Fruit fly (Drosophila melanogaster) whole organism, embryonic: ENCODE results near the gene papi.

Experiments
- Atf3 ChIP-seq: fragments of 200-800 bp; sonication (Bioruptor generic); optimal IDR thresholded peaks from 3 replicates; lab custom pipeline; 2016; ENCODE audit warnings: missing biosample characterization, missing genetic modification characterization
- C15 ChIP-seq: fragments of 200-800 bp; sonication (Bioruptor generic); IDR thresholded peaks from 3 replicates; pipeline ENCODE4 v1.3.6; 2022; ENCODE audit warnings: missing biosample characterization, missing genetic modification characterization
- CG13424 ChIP-seq: fragments of 200-800 bp; sonication (Bioruptor generic); optimal IDR thresholded peaks from 2 replicates; lab custom pipeline; 2019; ENCODE audit warnings: missing biosample characterization, mild to moderate bottlenecking, missing genetic modification characterization, moderate library complexity
- CG1529 ChIP-seq: fragments of 200-800 bp; sonication (Bioruptor generic); optimal IDR thresholded peaks from 3 replicates; lab custom pipeline; 2018; ENCODE audit warnings: missing biosample characterization, missing genetic modification characterization
- CG17359 ChIP-seq: fragments of 200-800 bp; sonication (Bioruptor generic); optimal IDR thresholded peaks from 3 replicates; lab custom pipeline; 2018; ENCODE audit warnings: missing biosample characterization, mild to moderate bottlenecking, missing genetic modification characterization, moderate library complexity
- CG18011 ChIP-seq: fragments of 200-800 bp; sonication (Bioruptor generic); optimal IDR thresholded peaks from 2 replicates; lab custom pipeline; 2017; ENCODE audit warnings: missing biosample characterization, missing genetic modification characterization, mild to moderate bottlenecking, moderate library complexity, missing genotype
- CG18476 ChIP-seq: fragments of 200-800 bp; sonication (Bioruptor generic); optimal IDR thresholded peaks from 2 replicates; lab custom pipeline; 2016; ENCODE audit warnings: missing biosample characterization, mild to moderate bottlenecking, missing genetic modification characterization
- CG2199 ChIP-seq: fragments of 200-800 bp; sonication (Bioruptor generic); IDR thresholded peaks from 3 replicates; pipeline ENCODE4 v1.3.6; 2022; ENCODE audit warnings: missing biosample characterization, missing genetic modification characterization
- CG3065 ChIP-seq: fragments of 200-800 bp; sonication (Bioruptor generic); optimal IDR thresholded peaks from 2 replicates; lab custom pipeline; 2016; ENCODE audit warnings: missing biosample characterization, missing genetic modification characterization
- CG31224 ChIP-seq: fragments of 200-800 bp; sonication (Bioruptor generic); IDR thresholded peaks from 2 replicates; pipeline ENCODE4 v1.3.6; 2022; ENCODE audit warnings: missing biosample characterization, missing genetic modification characterization
- CG31388 ChIP-seq: fragments of 200-800 bp; sonication (Bioruptor generic); optimal IDR thresholded peaks from 2 replicates; lab custom pipeline; 2016; ENCODE audit warnings: missing biosample characterization, missing genetic modification characterization
- CG3163 ChIP-seq: fragments of 200-800 bp; sonication (Bioruptor generic); optimal IDR thresholded peaks from 3 replicates; lab custom pipeline; 2016; ENCODE audit warnings: missing biosample characterization, missing genetic modification characterization
- CG33213 ChIP-seq: fragments of 200-800 bp; sonication (Bioruptor generic); optimal IDR thresholded peaks from 3 replicates; lab custom pipeline; 2016; ENCODE audit warnings: missing biosample characterization, missing genetic modification characterization
- CG4282 ChIP-seq: fragments of 200-800 bp; sonication (Bioruptor generic); optimal IDR thresholded peaks from 2 replicates; lab custom pipeline; 2016; ENCODE audit warnings: missing biosample characterization, missing genetic modification characterization
- CG5953 ChIP-seq: fragments of 200-800 bp; sonication (Bioruptor generic); IDR thresholded peaks from 2 replicates; pipeline ENCODE4 v1.3.6; 2022; ENCODE audit warnings: missing biosample characterization, missing genetic modification characterization
- CG6254 ChIP-seq: fragments of 200-800 bp; sonication (Bioruptor generic); optimal IDR thresholded peaks from 3 replicates; lab custom pipeline; 2017; ENCODE audit warnings: mild to moderate bottlenecking, missing biosample characterization, missing genetic modification reagents, missing genetic modification characterization
- CG7928 ChIP-seq: fragments of 200-800 bp; sonication (Bioruptor generic); optimal IDR thresholded peaks from 2 replicates; lab custom pipeline; 2017; ENCODE audit warnings: missing biosample characterization, mild to moderate bottlenecking, missing genetic modification characterization
- CG8290 ChIP-seq, 3 experiments: fragments of 200-800 bp; sonication (Bioruptor generic); optimal IDR thresholded peaks; 2 replicates each; lab custom pipeline; 2016 to 2019; ENCODE audit warnings: missing biosample characterization in 3 of 3, missing genetic modification characterization in 3 of 3, mild to moderate bottlenecking in 2 of 3, moderate library complexity in 1 of 3
- CG9876 ChIP-seq: fragments of 200-800 bp; sonication (Bioruptor generic); optimal IDR thresholded peaks from 2 replicates; lab custom pipeline; 2016; ENCODE audit warnings: missing biosample characterization, missing genetic modification characterization
- CG9932 ChIP-seq: fragments of 200-800 bp; sonication (Bioruptor generic); IDR thresholded peaks from 2 replicates; pipeline ENCODE4 v1.3.6; 2022; ENCODE audit warnings: missing biosample characterization, missing genetic modification characterization
- Doc2 ChIP-seq: fragments of 200-800 bp; sonication (Bioruptor generic); IDR thresholded peaks from 2 replicates; pipeline ENCODE4 v1.3.6; 2022; ENCODE audit warnings: missing biosample characterization, missing genetic modification characterization
- Dp ChIP-seq: fragments of 200-800 bp; sonication (Bioruptor generic); optimal IDR thresholded peaks from 2 replicates; lab custom pipeline; 2018; ENCODE audit warnings: missing biosample characterization, mild to moderate bottlenecking, missing genetic modification characterization, moderate library complexity
- Fer3 ChIP-seq: fragments of 200-800 bp; sonication (Bioruptor generic); optimal IDR thresholded peaks from 2 replicates; lab custom pipeline; 2018; ENCODE audit warnings: missing biosample characterization, mild to moderate bottlenecking, missing genetic modification characterization, moderate library complexity
- GATAe ChIP-seq: fragments of 200-800 bp; sonication (Bioruptor generic); conservative IDR thresholded peaks from 2 replicates; pipeline ENCODE4 v1.3.6; 2022; ENCODE audit warnings: missing biosample characterization, missing genetic modification characterization
- HmgD ChIP-seq: fragments of 200-800 bp; sonication (Bioruptor generic); optimal IDR thresholded peaks from 3 replicates; lab custom pipeline; 2016; ENCODE audit warnings: missing biosample characterization, missing genetic modification characterization
- Hr51 ChIP-seq, 2 experiments: fragments of 200-800 bp; sonication (Bioruptor generic); optimal IDR thresholded peaks; 2 replicates in 1 of 2; 3 replicates in 1 of 2; lab custom pipeline; 2016 to 2018; ENCODE audit warnings: missing biosample characterization in 2 of 2, missing genetic modification characterization in 2 of 2, mild to moderate bottlenecking in 1 of 2, moderate library complexity in 1 of 2
- MTF-1 ChIP-seq: fragments of 200-800 bp; sonication (Bioruptor generic); optimal IDR thresholded peaks from 2 replicates; lab custom pipeline; 2018; ENCODE audit warnings: missing biosample characterization, mild to moderate bottlenecking, missing genetic modification characterization, borderline replicate concordance
- Mes4 ChIP-seq: fragments of 200-800 bp; sonication (Bioruptor generic); optimal IDR thresholded peaks from 2 replicates; lab custom pipeline; 2016; ENCODE audit warnings: missing biosample characterization, missing genetic modification characterization
- NK7.1 ChIP-seq: fragments of 200-800 bp; sonication (Bioruptor generic); optimal IDR thresholded peaks from 3 replicates; lab custom pipeline; 2016; ENCODE audit warnings: missing biosample characterization, missing genetic modification characterization
- NfI ChIP-seq: fragments of 200-800 bp; sonication (Bioruptor generic); optimal IDR thresholded peaks from 3 replicates; lab custom pipeline; 2018; ENCODE audit warnings: missing biosample characterization, mild to moderate bottlenecking, missing genetic modification characterization, moderate library complexity
- Sox102F ChIP-seq: fragments of 200-800 bp; sonication (Bioruptor generic); optimal IDR thresholded peaks from 2 replicates; lab custom pipeline; 2018; ENCODE audit warnings: missing biosample characterization, mild to moderate bottlenecking, missing genetic modification characterization, moderate library complexity
- Taf1 ChIP-seq: fragments of 200-800 bp; sonication (Bioruptor generic); IDR thresholded peaks from 2 replicates; pipeline ENCODE4 v1.3.6; 2022; ENCODE audit warnings: missing biosample characterization, missing genetic modification characterization
- Vsx1 ChIP-seq: fragments of 200-800 bp; sonication (Bioruptor generic); optimal IDR thresholded peaks from 2 replicates; lab custom pipeline; 2017; ENCODE audit warnings: missing biosample characterization, mild to moderate bottlenecking, missing genetic modification characterization, missing genetic modification reagents
- amos ChIP-seq: fragments of 200-800 bp; sonication (Bioruptor generic); IDR thresholded peaks from 2 replicates; pipeline ENCODE4 v1.3.6; 2022; ENCODE audit warnings: missing biosample characterization, missing genetic modification characterization; ENCODE audit not compliant: partially characterized antibody
- bab2 ChIP-seq: fragments of 200-800 bp; sonication (Bioruptor generic); optimal IDR thresholded peaks from 2 replicates; lab custom pipeline; 2016; ENCODE audit warnings: missing biosample characterization, missing genetic modification characterization
- btn ChIP-seq: fragments of 200-800 bp; sonication (Bioruptor generic); optimal IDR thresholded peaks from 2 replicates; lab custom pipeline; 2016; ENCODE audit warnings: missing biosample characterization, missing genetic modification characterization
- caup ChIP-seq: fragments of 200-800 bp; sonication (Bioruptor generic); optimal IDR thresholded peaks from 3 replicates; lab custom pipeline; 2017; ENCODE audit warnings: missing biosample characterization, mild to moderate bottlenecking, missing genetic modification characterization, moderate library complexity; ENCODE audit not compliant: severe bottlenecking
- ewg ChIP-seq: fragments of 200-800 bp; sonication (Bioruptor generic); optimal IDR thresholded peaks from 3 replicates; lab custom pipeline; 2017; ENCODE audit warnings: mild to moderate bottlenecking, missing biosample characterization, missing genetic modification reagents, missing genetic modification characterization
- gce ChIP-seq: fragments of 200-800 bp; sonication (Bioruptor generic); IDR thresholded peaks from 3 replicates; pipeline ENCODE4 v1.3.6; 2022; ENCODE audit warnings: missing biosample characterization, missing genetic modification characterization
- hth ChIP-seq: fragments of >200 bp; optimal IDR thresholded peaks from 2 replicates; lab custom pipeline; 2017; ENCODE audit warnings: inconsistent platforms
- kni ChIP-seq: fragments of 200-800 bp; sonication (Bioruptor generic); optimal IDR thresholded peaks from 3 replicates; lab custom pipeline; 2017; ENCODE audit warnings: mild to moderate bottlenecking, missing biosample characterization, missing genetic modification reagents, missing genetic modification characterization
- lola ChIP-seq, 3 experiments: fragments of >200 bp in 2 of 3; fragments of 200-800 bp in 1 of 3; sonication (Bioruptor generic) in 1 of 3; optimal IDR thresholded peaks; 2 replicates each; lab custom pipeline; 2017 to 2019; ENCODE audit warnings: missing biosample characterization in 3 of 3, missing genetic modification characterization in 3 of 3, mild to moderate bottlenecking in 1 of 3, moderate library complexity in 1 of 3
- nerfin-1 ChIP-seq: fragments of 200-800 bp; sonication (Bioruptor generic); optimal IDR thresholded peaks from 3 replicates; lab custom pipeline; 2019; ENCODE audit warnings: missing biosample characterization, mild to moderate bottlenecking, missing genetic modification characterization, moderate library complexity
- sens ChIP-seq: fragments of 200-800 bp; sonication (Bioruptor generic); peaks from one replicate; lab custom pipeline; 2016; ENCODE audit warnings: missing biosample characterization, missing genetic modification characterization
- sisA ChIP-seq: fragments of 200-800 bp; sonication (Bioruptor generic); IDR thresholded peaks from 2 replicates; pipeline ENCODE4 v1.3.6; 2022; ENCODE audit warnings: missing biosample characterization, missing genetic modification characterization
- slbo ChIP-seq: fragments of 200-800 bp; sonication (Bioruptor generic); IDR thresholded peaks from 2 replicates; pipeline ENCODE4 v1.3.6; 2022; ENCODE audit warnings: missing biosample characterization, missing genetic modification characterization
- ssp ChIP-seq: fragments of 200-800 bp; sonication (Bioruptor generic); IDR thresholded peaks from 2 replicates; pipeline ENCODE4 v1.3.6; 2022; ENCODE audit warnings: missing biosample characterization, missing genetic modification characterization
- vfl ChIP-seq: fragments of 200-800 bp; sonication (Bioruptor generic); optimal IDR thresholded peaks from 2 replicates; lab custom pipeline; 2016; ENCODE audit warnings: missing biosample characterization, missing genetic modification characterization
- vvl ChIP-seq: fragments of 200-800 bp; sonication (Bioruptor generic); IDR thresholded peaks from 2 replicates; pipeline ENCODE4 v1.3.6; 2022; ENCODE audit warnings: missing biosample characterization, missing genetic modification characterization
- wdn ChIP-seq: fragments of 200-800 bp; sonication (Bioruptor generic); IDR thresholded peaks from 2 replicates; pipeline ENCODE4 v1.3.6; 2022; ENCODE audit warnings: missing biosample characterization, missing genetic modification characterization

The papi gene

DNA sequence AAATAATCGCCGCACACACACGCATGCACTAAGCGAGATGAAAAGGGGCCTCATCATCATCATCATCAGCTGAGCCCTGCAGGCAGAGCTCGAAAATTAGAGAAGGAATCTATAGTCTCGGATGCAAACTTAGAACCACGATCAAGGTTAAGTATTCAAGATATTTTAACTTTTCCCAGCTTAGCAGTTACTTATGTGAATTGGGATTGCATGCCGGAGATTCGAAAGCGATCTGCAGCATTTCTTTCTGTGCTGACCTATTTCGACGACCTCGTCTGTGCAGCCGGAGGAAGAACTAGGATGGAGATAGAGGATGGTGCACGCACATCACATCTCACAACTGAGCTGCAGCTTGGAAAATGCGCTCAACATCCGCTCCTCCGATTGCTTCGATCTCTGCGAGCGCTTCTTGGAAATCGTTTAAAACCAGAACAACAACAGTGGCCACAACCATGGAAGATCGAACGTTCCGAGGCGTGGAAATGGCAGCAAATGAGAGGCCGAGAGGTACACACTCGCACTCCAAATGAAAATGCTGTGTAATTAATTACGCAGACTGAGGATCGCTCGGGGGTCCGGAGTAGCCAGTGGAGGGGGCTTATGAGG, 37.7 kb upstream of the papi start (continued):
- TF ChIP-seq kni (GFP tag; lab: Kevin White, UChicago): peak; percentile 20
- TF ChIP-seq Atf3: peak; percentile 73
- peak; percentile 53 for TF ChIP-seq CG9876 (GFP tag; lab: Kevin White, UChicago)
- peak; percentile 12 for TF ChIP-seq CG18476 (GFP tag; lab: Kevin White, UChicago)
- no peak for TF ChIP-seq hth (lab: Kevin White, UChicago)
- TF ChIP-seq amos (GFP tag; lab: Robert Waterston, UW): no peak
- no peak for TF ChIP-seq C15 (GFP tag; lab: Robert Waterston, UW)
- no peak for TF ChIP-seq CG5953 (GFP tag; lab: Robert Waterston, UW)
- TF ChIP-seq HmgD (GFP tag; lab: Kevin White, UChicago): peak; percentile 27
- peak; percentile 58 for TF ChIP-seq bab2 (GFP tag; lab: Kevin White, UChicago)
- TF ChIP-seq CG31224: no peak
- peak; percentile 58 for TF ChIP-seq Mes4 (GFP tag; lab: Kevin White, UChicago)
- no peak for TF ChIP-seq ewg (GFP tag; lab: Kevin White, UChicago)
- peak in 1 of 2 experiments; percentile 56 for TF ChIP-seq Hr51 (GFP tag; optimal IDR thresholded peaks at IDR 0.05; lab: Kevin White, UChicago)
- TF ChIP-seq CG6254 (GFP tag; lab: Kevin White, UChicago): peak; percentile 74
- no peak for TF ChIP-seq wdn (GFP tag; lab: Robert Waterston, UW)
- no peak for TF ChIP-seq CG18011 (GFP tag; lab: Kevin White, UChicago)
- peak; percentile 36 for TF ChIP-seq nerfin-1 (tag; lab: Kevin White, UChicago)
- TF ChIP-seq MTF-1 (GFP tag; lab: Kevin White, UChicago): peak; percentile 50
- no peak for TF ChIP-seq Vsx1 (GFP tag; lab: Kevin White, UChicago)
- TF ChIP-seq NK7.1 (GFP tag; lab: Kevin White, UChicago): peak; percentile 31
- no peak for TF ChIP-seq CG3163 (GFP tag; lab: Kevin White, UChicago)
- TF ChIP-seq gce (GFP tag; lab: Robert Waterston, UW): no peak
- TF ChIP-seq CG9932 (GFP tag; lab: Robert Waterston, UW): no peak
- no peak for TF ChIP-seq Fer3 (tag; lab: Kevin White, UChicago)
- no peak for TF ChIP-seq caup
- no peak for TF ChIP-seq Doc2 (GFP tag; lab: Robert Waterston, UW)
- no peak for TF ChIP-seq CG4282 (GFP tag; lab: Kevin White, UChicago)
- TF ChIP-seq sisA: peak; percentile 59
- TF ChIP-seq CG2199 (GFP tag; lab: Robert Waterston, UW): peak; percentile 67; the same call in 2 of the 3 replicates
- TF ChIP-seq vvl (GFP tag; lab: Robert Waterston, UW): peak; percentile 75
- no peak for TF ChIP-seq Taf1 (GFP tag; lab: Robert Waterston, UW)
- peak in 1 of 3 experiments; percentile 92 for TF ChIP-seq lola (GFP tag; optimal IDR thresholded peaks at IDR 0.05; lab: Kevin White, UChicago)
- peak; percentile 97 for TF ChIP-seq sens
- no peak for TF ChIP-seq CG17359 (tag; lab: Kevin White, UChicago)
- TF ChIP-seq Dp (GFP tag; lab: Kevin White, UChicago): no peak
- no peak for TF ChIP-seq Sox102F (GFP tag; lab: Kevin White, UChicago)
- peak; percentile 71 for TF ChIP-seq btn (GFP tag; lab: Kevin White, UChicago)
- TF ChIP-seq CG3065 (GFP tag; lab: Kevin White, UChicago): peak; percentile 39
- peak; percentile 47 for TF ChIP-seq CG1529 (GFP tag; lab: Kevin White, UChicago)
- TF ChIP-seq CG31388 (GFP tag; lab: Kevin White, UChicago): no peak
- no peak for TF ChIP-seq slbo (GFP tag; lab: Robert Waterston, UW)
- peak; percentile 45 for TF ChIP-seq CG13424 (tag; lab: Kevin White, UChicago)
- no peak for TF ChIP-seq vfl (GFP tag; lab: Kevin White, UChicago)
- TF ChIP-seq GATAe (GFP tag; lab: Robert Waterston, UW): no peak
- TF ChIP-seq ssp (GFP tag; lab: Robert Waterston, UW): peak; percentile 38; the same call in 1 of the 2 replicates
- peak; percentile 70 for TF ChIP-seq CG8290 (GFP tag; optimal IDR thresholded peaks at IDR 0.05; lab: Kevin White, UChicago)
- TF ChIP-seq CG8290 (tag; optimal IDR thresholded peaks at IDR 0.05; lab: Kevin White, UChicago): peak in 1 of 2 experiments; percentile 51
- TF ChIP-seq NfI (GFP tag; lab: Kevin White, UChicago): no peak
- no peak for TF ChIP-seq CG7928 (GFP tag; lab: Kevin White, UChicago)
- TF ChIP-seq CG33213 (GFP tag; lab: Kevin White, UChicago): peak; percentile 39
